Worm (Caenorhabditis elegans) whole organism, late embryonic: ENCODE results near the gene F42A9.9.
A peak's percentile ranks its signal among the peaks of the same experiment; 100 is the strongest.

Experiments
- K09A11.1 ChIP-seq: sonication (generic microtip); optimal IDR thresholded peaks from 2 replicates; lab custom pipeline; 2017; ENCODE audit warnings: antibody characterized with exemption, mild to moderate bottlenecking, missing genetic modification characterization, missing compliant biosample characterization; ENCODE audit not compliant: insufficient read depth
- ama-1 ChIP-seq: fragments of 150-350 bp; optimal IDR thresholded peaks from 2 replicates; lab custom pipeline; 2014
- ceh-18 ChIP-seq: sonication (generic microtip); optimal IDR thresholded peaks from 2 replicates; lab custom pipeline; 2016; ENCODE audit warnings: missing genetic modification characterization, missing compliant biosample characterization
- nhr-11 ChIP-seq: fragments of 150-350 bp; optimal IDR thresholded peaks from 2 replicates; lab custom pipeline; 2014; ENCODE audit warnings: missing biosample characterization, missing genetic modification characterization
- nhr-232 ChIP-seq: sonication (generic microtip); optimal IDR thresholded peaks from 2 replicates; lab custom pipeline; 2016; ENCODE audit warnings: missing genetic modification characterization, missing compliant biosample characterization
- pha-4 ChIP-seq: fragments of 150-350 bp; optimal IDR thresholded peaks from 2 replicates; lab custom pipeline; 2018; ENCODE audit warnings: missing biosample characterization, missing genetic modification reagents, missing genetic modification characterization
- rnt-1 ChIP-seq: sonication (generic microtip); optimal IDR thresholded peaks from 2 replicates; lab custom pipeline; 2016; ENCODE audit warnings: missing genetic modification characterization, missing compliant biosample characterization
- unc-3 ChIP-seq, 2 experiments: fragments of 200-800 bp in 1 of 2; sonication (Bioruptor generic) in 1 of 2; sonication (generic microtip) in 1 of 2; conservative IDR thresholded peaks in 1 of 2; optimal IDR thresholded peaks in 1 of 2; 2 replicates each; pipeline versions ENCODE4 v1.3.6 to Lab custom; 2016 to 2022; ENCODE audit warnings: missing compliant biosample characterization in 2 of 2, missing genetic modification characterization in 2 of 2, missing genetic modification reagents in 1 of 2
- unc-55 ChIP-seq: sonication (generic microtip); optimal IDR thresholded peaks from 2 replicates; lab custom pipeline; 2017; ENCODE audit warnings: missing biosample characterization, missing genetic modification reagents, missing genetic modification characterization

ce11 chrIV:8687605-8688191, 49.0 kb upstream of the F42A9.9 start, which contains the start of gene snrp-3:
- peak; percentile 42 for TF ChIP-seq unc-55 (GFP tag; lab: Kevin White, UChicago)
- peak; percentile 8 for TF ChIP-seq ama-1 (lab: Kevin White, UChicago)
- TF ChIP-seq nhr-11 (tag; lab: Kevin White, UChicago), result no peak
- peak; percentile 60 for TF ChIP-seq ceh-18
- no peak for TF ChIP-seq rnt-1
- TF ChIP-seq pha-4 (tag; lab: Kevin White, UChicago), result no peak
- no peak for TF ChIP-seq nhr-232
- no peak for TF ChIP-seq unc-3 (GFP tag; conservative IDR thresholded peaks at IDR 0.05; lab: Robert Waterston, UW)
- TF ChIP-seq unc-3 (tag; optimal IDR thresholded peaks at IDR 0.05; lab: Kevin White, UChicago), result no peak
- no peak for TF ChIP-seq K09A11.1 (tag; lab: Kevin White, UChicago)
